Fruit fly (Drosophila melanogaster) whole organism, embryonic: ENCODE data around the gene CG43922.

Experiments used
- Atf3 ChIP-seq: fragments of 200-800 bp; sonication (Bioruptor generic); optimal IDR thresholded peaks from 3 replicates; lab custom pipeline; 2016; ENCODE audit warnings: missing biosample characterization, missing genetic modification characterization
- CG10543 ChIP-seq: fragments of 200-800 bp; sonication (Bioruptor generic); optimal IDR thresholded peaks from 3 replicates; lab custom pipeline; 2017; ENCODE audit warnings: missing biosample characterization, mild to moderate bottlenecking, missing genetic modification characterization, moderate library complexity
- CG11456 ChIP-seq: fragments of 200-800 bp; sonication (Bioruptor generic); IDR thresholded peaks from 3 replicates; pipeline ENCODE4 v1.3.6; 2022; ENCODE audit warnings: missing biosample characterization, missing genetic modification characterization
- CG13424 ChIP-seq: fragments of 200-800 bp; sonication (Bioruptor generic); optimal IDR thresholded peaks from 2 replicates; lab custom pipeline; 2019; ENCODE audit warnings: missing biosample characterization, mild to moderate bottlenecking, missing genetic modification characterization, moderate library complexity
- CG15601 ChIP-seq: fragments of 200-800 bp; sonication (Bioruptor generic); optimal IDR thresholded peaks from 3 replicates; lab custom pipeline; 2019; ENCODE audit warnings: missing biosample characterization, mild to moderate bottlenecking, missing genetic modification characterization, moderate library complexity
- CG17361 ChIP-seq: fragments of 200-800 bp; sonication (Bioruptor generic); IDR thresholded peaks from 3 replicates; pipeline ENCODE4 v1.3.6; 2022; ENCODE audit warnings: missing biosample characterization, missing genetic modification characterization
- CG17802 ChIP-seq: fragments of 200-800 bp; sonication (Bioruptor generic); optimal IDR thresholded peaks from 2 replicates; lab custom pipeline; 2018; ENCODE audit warnings: missing biosample characterization, mild to moderate bottlenecking, missing genetic modification characterization, moderate library complexity
- CG17912 ChIP-seq: fragments of 200-800 bp; sonication (Bioruptor generic); optimal IDR thresholded peaks from 2 replicates; lab custom pipeline; 2018; ENCODE audit warnings: missing biosample characterization, mild to moderate bottlenecking, missing genetic modification characterization
- CG18599 ChIP-seq: fragments of 200-800 bp; sonication (Bioruptor generic); optimal IDR thresholded peaks from 3 replicates; lab custom pipeline; 2017; ENCODE audit warnings: missing biosample characterization, missing genetic modification characterization, mild to moderate bottlenecking, moderate library complexity, missing genetic modification reagents
- CG18619 ChIP-seq: fragments of 200-800 bp; sonication (Bioruptor generic); optimal IDR thresholded peaks from 3 replicates; lab custom pipeline; 2017; ENCODE audit warnings: missing biosample characterization, mild to moderate bottlenecking, missing genetic modification characterization
- CG2678 ChIP-seq: fragments of 200-800 bp; sonication (Bioruptor generic); optimal IDR thresholded peaks from 3 replicates; lab custom pipeline; 2019; ENCODE audit warnings: missing biosample characterization, mild to moderate bottlenecking, missing genetic modification characterization, moderate library complexity
- CG2875 ChIP-seq: fragments of 200-800 bp; sonication (Bioruptor generic); optimal IDR thresholded peaks from 2 replicates; lab custom pipeline; 2017; ENCODE audit warnings: missing biosample characterization, mild to moderate bottlenecking, missing genetic modification characterization, missing genetic modification reagents
- CG31441 ChIP-seq: fragments of 200-800 bp; sonication (Bioruptor generic); IDR thresholded peaks from 2 replicates; pipeline ENCODE4 v1.3.6; 2022; ENCODE audit warnings: missing biosample characterization, missing genetic modification characterization
- CG34224 ChIP-seq: fragments of 200-800 bp; sonication (Bioruptor generic); IDR thresholded peaks from 3 replicates; pipeline ENCODE4 v1.3.6; 2022; ENCODE audit warnings: missing biosample characterization, missing genetic modification characterization; ENCODE audit not compliant: partially characterized antibody
- CG4328 ChIP-seq: fragments of 200-800 bp; sonication (Bioruptor generic); optimal IDR thresholded peaks from 3 replicates; lab custom pipeline; 2017; ENCODE audit warnings: missing biosample characterization, missing genetic modification reagents, missing genetic modification characterization
- CG4854 ChIP-seq: fragments of 200-800 bp; sonication (Bioruptor generic); optimal IDR thresholded peaks from 2 replicates; lab custom pipeline; 2016; ENCODE audit warnings: missing biosample characterization, missing genetic modification characterization, inconsistent platforms
- CG6254 ChIP-seq: fragments of 200-800 bp; sonication (Bioruptor generic); optimal IDR thresholded peaks from 3 replicates; lab custom pipeline; 2017; ENCODE audit warnings: mild to moderate bottlenecking, missing biosample characterization, missing genetic modification reagents, missing genetic modification characterization
- CG8924 ChIP-seq: fragments of 200-800 bp; optimal IDR thresholded peaks from 3 replicates; lab custom pipeline; 2019; ENCODE audit warnings: missing biosample characterization, mild to moderate bottlenecking, missing genetic modification characterization, moderate library complexity
- CrebB ChIP-seq: fragments of 200-800 bp; sonication (Bioruptor generic); optimal IDR thresholded peaks from 3 replicates; lab custom pipeline; 2018; ENCODE audit warnings: missing biosample characterization, mild to moderate bottlenecking, missing genetic modification characterization
- GATAe ChIP-seq: fragments of 200-800 bp; sonication (Bioruptor generic); conservative IDR thresholded peaks from 2 replicates; pipeline ENCODE4 v1.3.6; 2022; ENCODE audit warnings: missing biosample characterization, missing genetic modification characterization
- HHEX ChIP-seq: fragments of 200-800 bp; sonication (Bioruptor generic); optimal IDR thresholded peaks from 3 replicates; lab custom pipeline; 2017; ENCODE audit warnings: missing biosample characterization, mild to moderate bottlenecking, missing genetic modification characterization, missing genetic modification reagents
- Hr78 ChIP-seq, 2 experiments: fragments of 200-800 bp in 1 of 2; fragments of >200 bp in 1 of 2; sonication (Bioruptor generic) in 1 of 2; optimal IDR thresholded peaks; 2 replicates each; lab custom pipeline; 2017 to 2019; ENCODE audit warnings: missing biosample characterization in 2 of 2, missing genetic modification characterization in 2 of 2, mild to moderate bottlenecking in 1 of 2, moderate library complexity in 1 of 2
- MTF-1 ChIP-seq: fragments of 200-800 bp; sonication (Bioruptor generic); optimal IDR thresholded peaks from 2 replicates; lab custom pipeline; 2018; ENCODE audit warnings: missing biosample characterization, mild to moderate bottlenecking, missing genetic modification characterization, borderline replicate concordance
- Med ChIP-seq: fragments of 200-800 bp; sonication (Bioruptor generic); peaks from one replicate; lab custom pipeline; 2016; ENCODE audit warnings: missing biosample characterization, missing genetic modification characterization, mild to moderate bottlenecking, inconsistent platforms, moderate library complexity
- PHDP ChIP-seq: fragments of 200-800 bp; sonication (Bioruptor generic); optimal IDR thresholded peaks from 3 replicates; lab custom pipeline; 2018; ENCODE audit warnings: missing biosample characterization, mild to moderate bottlenecking, missing genetic modification characterization, moderate library complexity
- Rfx ChIP-seq: fragments of 200-800 bp; sonication (Bioruptor generic); IDR thresholded peaks from 2 replicates; pipeline ENCODE4 v1.3.6; 2022; ENCODE audit warnings: missing biosample characterization, missing genetic modification characterization
- Sox100B ChIP-seq: fragments of 200-800 bp; sonication (Bioruptor generic); optimal IDR thresholded peaks from 3 replicates; lab custom pipeline; 2018; ENCODE audit warnings: missing biosample characterization, mild to moderate bottlenecking, missing genetic modification characterization
- Spps ChIP-seq: fragments of 200-800 bp; sonication (Bioruptor generic); optimal IDR thresholded peaks from 2 replicates; lab custom pipeline; 2018; ENCODE audit warnings: missing biosample characterization, mild to moderate bottlenecking, missing genetic modification characterization
- Sry-δ ChIP-seq: fragments of 200-800 bp; sonication (Bioruptor generic); optimal IDR thresholded peaks from 2 replicates; lab custom pipeline; 2016; ENCODE audit warnings: missing biosample characterization, missing genetic modification characterization
- Stat92E ChIP-seq, 3 experiments: fragments of >200 bp in 2 of 3; fragments of 200-800 bp in 1 of 3; sonication (Bioruptor generic) in 1 of 3; optimal IDR thresholded peaks; 2 replicates each; lab custom pipeline; 2017 to 2019; ENCODE audit warnings: missing biosample characterization in 3 of 3, missing genetic modification characterization in 3 of 3, mild to moderate bottlenecking in 1 of 3, moderate library complexity in 1 of 3
- Vsx1 ChIP-seq: fragments of 200-800 bp; sonication (Bioruptor generic); optimal IDR thresholded peaks from 2 replicates; lab custom pipeline; 2017; ENCODE audit warnings: missing biosample characterization, mild to moderate bottlenecking, missing genetic modification characterization, missing genetic modification reagents
- YL-1 ChIP-seq: fragments of 200-800 bp; sonication (Bioruptor generic); optimal IDR thresholded peaks from 3 replicates; lab custom pipeline; 2017; ENCODE audit warnings: missing biosample characterization, mild to moderate bottlenecking, missing genetic modification characterization
- abd-A ChIP-seq: fragments of 200-800 bp; sonication (Bioruptor generic); optimal IDR thresholded peaks from 3 replicates; lab custom pipeline; 2019; ENCODE audit warnings: missing biosample characterization, mild to moderate bottlenecking, missing genetic modification characterization, moderate library complexity
- ac ChIP-seq: fragments of 200-800 bp; sonication (Bioruptor generic); optimal IDR thresholded peaks from 3 replicates; lab custom pipeline; 2017; ENCODE audit warnings: missing biosample characterization, mild to moderate bottlenecking, missing genetic modification characterization
- bsh ChIP-seq, 2 experiments: fragments of 200-800 bp; sonication (Bioruptor generic); optimal IDR thresholded peaks; 2 replicates each; lab custom pipeline; 2017 to 2018; ENCODE audit warnings: mild to moderate bottlenecking in 2 of 2, missing biosample characterization in 2 of 2, missing genetic modification characterization in 2 of 2, moderate library complexity in 1 of 2
- chinmo ChIP-seq: fragments of 200-800 bp; sonication (Bioruptor generic); IDR thresholded peaks from 4 replicates; pipeline ENCODE4 v1.3.6; 2022; ENCODE audit warnings: missing biosample characterization, missing genetic modification characterization; ENCODE audit not compliant: partially characterized antibody
- dmrt11E ChIP-seq: fragments of 200-800 bp; sonication (Bioruptor generic); optimal IDR thresholded peaks from 3 replicates; lab custom pipeline; 2018; ENCODE audit warnings: missing biosample characterization, mild to moderate bottlenecking, missing genetic modification characterization, moderate library complexity
- exex ChIP-seq: fragments of 200-800 bp; sonication (Bioruptor generic); optimal IDR thresholded peaks from 4 replicates; lab custom pipeline; 2018; ENCODE audit warnings: missing biosample characterization, mild to moderate bottlenecking, missing genetic modification characterization, moderate library complexity
- gfzf ChIP-seq: fragments of 200-800 bp; sonication (Bioruptor generic); optimal IDR thresholded peaks from 2 replicates; lab custom pipeline; 2016; ENCODE audit warnings: missing biosample characterization, mild to moderate bottlenecking, missing genetic modification characterization, moderate library complexity
- gsb-n ChIP-seq: fragments of 200-800 bp; sonication (Bioruptor generic); optimal IDR thresholded peaks from 3 replicates; lab custom pipeline; 2018; ENCODE audit warnings: missing biosample characterization, mild to moderate bottlenecking, missing genetic modification characterization
- lab ChIP-seq: fragments of 200-800 bp; sonication (Bioruptor generic); optimal IDR thresholded peaks from 3 replicates; lab custom pipeline; 2017; ENCODE audit warnings: missing biosample characterization, missing genetic modification characterization, mild to moderate bottlenecking, moderate library complexity, missing genetic modification reagents
- nerfin-1 ChIP-seq: fragments of 200-800 bp; sonication (Bioruptor generic); optimal IDR thresholded peaks from 3 replicates; lab custom pipeline; 2019; ENCODE audit warnings: missing biosample characterization, mild to moderate bottlenecking, missing genetic modification characterization, moderate library complexity
- nom ChIP-seq: fragments of 200-800 bp; sonication (Bioruptor generic); optimal IDR thresholded peaks from 2 replicates; lab custom pipeline; 2017; ENCODE audit warnings: missing biosample characterization, missing genetic modification characterization, mild to moderate bottlenecking, moderate library complexity, missing genetic modification reagents
- pnt ChIP-seq: fragments of 200-800 bp; sonication (Bioruptor generic); optimal IDR thresholded peaks from 3 replicates; lab custom pipeline; 2016; ENCODE audit warnings: missing biosample characterization, missing genetic modification characterization
- sqz ChIP-seq: fragments of 200-800 bp; sonication (Bioruptor generic); optimal IDR thresholded peaks from 3 replicates; lab custom pipeline; 2018; ENCODE audit warnings: missing biosample characterization, mild to moderate bottlenecking, missing genetic modification characterization
- stc ChIP-seq: fragments of 200-800 bp; sonication (Bioruptor generic); IDR thresholded peaks from 2 replicates; pipeline ENCODE4 v1.3.6; 2022; ENCODE audit warnings: missing biosample characterization, missing genetic modification characterization
- vnd ChIP-seq: fragments of 200-800 bp; sonication (Bioruptor generic); IDR thresholded peaks from 3 replicates; pipeline ENCODE4 v1.3.6; 2022; ENCODE audit warnings: missing biosample characterization, missing genetic modification characterization; ENCODE audit not compliant: partially characterized antibody
- zfh1 ChIP-seq: fragments of 200-800 bp; sonication (Bioruptor generic); IDR thresholded peaks from 3 replicates; pipeline ENCODE4 v1.3.6; 2022; ENCODE audit warnings: missing biosample characterization, missing genetic modification characterization

The CG43922 gene

DNA sequence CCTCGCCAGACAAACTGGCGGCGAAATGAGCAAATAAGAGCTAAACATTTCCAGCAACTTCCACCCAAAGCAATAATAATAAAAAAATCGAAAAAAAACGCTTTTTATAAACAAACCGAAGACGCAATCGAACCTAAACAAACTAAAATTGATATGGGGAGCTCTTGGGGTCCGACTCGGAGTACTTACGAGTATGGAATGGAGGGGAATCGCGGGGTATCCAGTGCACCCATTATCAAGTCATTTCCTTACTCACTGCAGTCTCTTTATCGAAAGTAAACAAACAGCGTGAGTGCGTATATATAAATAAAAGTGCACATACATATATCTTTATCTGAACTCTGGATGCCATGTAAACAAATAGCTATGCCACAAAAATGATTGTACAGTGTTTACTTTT lies 16.9 kb downstream of the CG43922 start (continued):
- TF ChIP-seq Vsx1 (peak; percentile 28), CG8924 (tag; lab: Kevin White, UChicago) (peak; percentile 0), Sry-δ (no peak), CG17361 (0 out of 3 replicates have a peak, but pooled peaks have one; percentile 21), Med (peak; percentile 67), exex (tag; lab: Kevin White, UChicago) (peak; percentile 39), vnd (GFP tag; lab: Robert Waterston, UW) (no peak), abd-A (tag; lab: Kevin White, UChicago) (peak; percentile 61), CG4854 (no peak), Atf3 (GFP tag; lab: Kevin White, UChicago) (no peak), dmrt11E (tag; lab: Kevin White, UChicago) (peak; percentile 42), CG34224 (GFP tag; lab: Robert Waterston, UW) (no peak), CG31441 (GFP tag; lab: Robert Waterston, UW) (peak; percentile 27; the same call in 1 of the 2 replicates), CG15601 (peak; percentile 63), CG18619 (GFP tag; lab: Kevin White, UChicago) (no peak), MTF-1 (peak; percentile 34), CG17912 (GFP tag; lab: Kevin White, UChicago) (no peak), CG2875 (GFP tag; lab: Kevin White, UChicago) (peak; percentile 30), GATAe (GFP tag; lab: Robert Waterston, UW) (0 out of 2 replicates have a peak, but pooled peaks have one; percentile 25), CG4328 (GFP tag; lab: Kevin White, UChicago) (peak; percentile 54), CG13424 (tag; lab: Kevin White, UChicago) (no peak), chinmo (0 out of 4 replicates have a peak, but pooled peaks have one; percentile 43), CG18599 (no peak), CG2678 (tag; lab: Kevin White, UChicago) (peak; percentile 17), Stat92E (GFP tag; optimal IDR thresholded peaks at IDR 0.05; lab: Kevin White, UChicago) (peak in 1 of 3 experiments; percentile 46), CG10543 (GFP tag; lab: Kevin White, UChicago) (peak; percentile 34), Sox100B (GFP tag; lab: Kevin White, UChicago) (peak; percentile 23), gsb-n (tag; lab: Kevin White, UChicago) (peak; percentile 28), stc (no peak), YL-1 (no peak), zfh1 (no peak), gfzf (GFP tag; lab: Kevin White, UChicago) (no peak), pnt (GFP tag; lab: Kevin White, UChicago) (no peak), CG11456 (no peak), lab (GFP tag; lab: Kevin White, UChicago) (peak; percentile 16), CrebB (tag; lab: Kevin White, UChicago) (peak; percentile 21), CG17802 (tag; lab: Kevin White, UChicago) (no peak), Rfx (no peak), bsh (GFP tag; optimal IDR thresholded peaks at IDR 0.05; lab: Kevin White, UChicago) (peak in 1 of 2 experiments; percentile 30), ac (peak; percentile 33), Spps (peak; percentile 16), sqz (GFP tag; lab: Kevin White, UChicago) (peak; percentile 84), HHEX (GFP tag; lab: Kevin White, UChicago) (peak; percentile 11), PHDP (tag; lab: Kevin White, UChicago) (no peak), Hr78 (GFP tag; optimal IDR thresholded peaks at IDR 0.05; lab: Kevin White, UChicago) (peak in 1 of 2 experiments; percentile 59), nom (GFP tag; lab: Kevin White, UChicago) (peak; percentile 14), CG6254 (peak; percentile 40), nerfin-1 (tag; lab: Kevin White, UChicago) (peak; percentile 18)
